Fruit fly (Drosophila melanogaster) Kc167 (cell line): Measurements from ENCODE around the gene cpo.

ENCODE experiments used
- Myc ChIP-seq: fragments of >200 bp; optimal IDR thresholded peaks from 2 replicates; lab custom pipeline; 2017; ENCODE audit warnings: missing external identifiers
- Sin3A ChIP-seq: fragments of >200 bp; optimal IDR thresholded peaks from 2 replicates; lab custom pipeline; 2018; ENCODE audit warnings: missing external identifiers
- h ChIP-seq: fragments of >200 bp; optimal IDR thresholded peaks from 3 replicates; lab custom pipeline; 2018; ENCODE audit warnings: missing external identifiers
- insv ChIP-seq: fragments of >200 bp; optimal IDR thresholded peaks from 3 replicates; lab custom pipeline; 2018; ENCODE audit warnings: missing external identifiers
- psq ChIP-seq: fragments of >200 bp; optimal IDR thresholded peaks from 2 replicates; lab custom pipeline; 2017; ENCODE audit warnings: missing external identifiers
- ttk ChIP-seq: sonication (Bioruptor generic); optimal IDR thresholded peaks from 2 replicates; lab custom pipeline; 2017; ENCODE audit warnings: missing external identifiers

The cpo gene

DNA sequence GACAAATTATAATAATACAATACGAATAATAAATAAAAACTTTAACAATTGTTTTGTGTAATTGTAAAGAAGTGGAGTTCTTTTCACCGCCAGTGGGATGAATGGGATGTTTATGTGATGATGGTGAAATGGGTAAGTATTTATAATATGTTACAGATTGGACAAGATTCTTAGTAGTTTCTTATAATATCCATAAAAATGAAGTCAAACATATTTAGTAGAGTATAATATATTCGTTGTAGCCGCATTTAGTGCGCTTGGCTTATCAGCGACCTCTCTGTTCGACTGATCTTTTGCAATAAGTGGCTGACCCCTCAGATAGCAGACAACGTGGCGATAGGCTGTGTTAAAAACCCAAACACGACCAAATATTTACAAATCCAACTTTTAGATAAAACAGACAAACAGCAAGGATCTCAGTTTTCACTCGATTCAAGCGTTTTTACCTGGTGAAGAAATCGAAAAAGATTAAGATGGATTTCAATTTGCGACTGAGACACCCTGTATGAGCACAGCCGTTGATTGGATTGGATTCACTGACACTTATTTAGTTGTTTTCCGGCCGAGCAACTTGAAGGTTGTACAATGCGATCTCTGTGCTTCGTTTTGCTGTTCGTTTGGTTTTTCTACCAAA is 99.3 kb downstream of the cpo start, which contains the start of gene DNaseII:
Gene DNaseII (plus strand): TSS at position 548 of the 634 bp plus-strand sequence.
- no peak for TF ChIP-seq h (lab: Kevin White, UChicago)
- TF ChIP-seq psq (lab: Kevin White, UChicago) = no peak
- TF ChIP-seq insv = no peak
- TF ChIP-seq Myc (lab: Kevin White, UChicago) = no peak

dm6 chr3R:18021261-18021679 is 101.6 kb downstream of the cpo start, which contains the start of gene CG7785:
TSS of gene CG7785 (plus strand) at chr3R:18021600.
- TF ChIP-seq Myc (lab: Kevin White, UChicago) (no peak), Sin3A (lab: Kevin White, UChicago) (no peak), psq (lab: Kevin White, UChicago) (no peak), ttk (lab: Kevin White, UChicago) (no peak), h (lab: Kevin White, UChicago) (no peak), insv (no peak)

DNA sequence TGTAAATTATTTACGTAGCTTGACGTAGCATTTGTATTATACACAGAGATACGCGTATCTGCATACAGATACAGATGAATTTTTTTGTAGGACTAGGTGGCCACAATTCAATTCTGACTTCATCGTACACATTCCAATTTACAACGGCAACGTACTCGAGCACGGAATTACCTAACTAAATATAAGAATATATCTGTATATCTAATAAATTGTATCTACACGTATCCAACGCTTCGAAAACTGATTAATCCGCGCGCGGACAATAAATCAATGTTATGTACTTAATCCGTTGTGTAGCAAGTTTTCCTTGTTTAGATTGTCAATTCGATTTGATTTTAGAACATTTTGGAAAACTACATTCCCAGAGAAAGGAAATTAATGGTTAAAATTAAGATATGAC is 103.8 kb downstream of the cpo start, which contains the start of gene CG7794:
Gene CG7794 (plus strand): TSS at position 301 of the 400 bp plus-strand sequence.
- TF ChIP-seq ttk (lab: Kevin White, UChicago) (no peak), Myc (lab: Kevin White, UChicago) (no peak), insv (no peak), psq (lab: Kevin White, UChicago) (no peak), h (lab: Kevin White, UChicago) (no peak), Sin3A (lab: Kevin White, UChicago) (no peak)

DNA sequence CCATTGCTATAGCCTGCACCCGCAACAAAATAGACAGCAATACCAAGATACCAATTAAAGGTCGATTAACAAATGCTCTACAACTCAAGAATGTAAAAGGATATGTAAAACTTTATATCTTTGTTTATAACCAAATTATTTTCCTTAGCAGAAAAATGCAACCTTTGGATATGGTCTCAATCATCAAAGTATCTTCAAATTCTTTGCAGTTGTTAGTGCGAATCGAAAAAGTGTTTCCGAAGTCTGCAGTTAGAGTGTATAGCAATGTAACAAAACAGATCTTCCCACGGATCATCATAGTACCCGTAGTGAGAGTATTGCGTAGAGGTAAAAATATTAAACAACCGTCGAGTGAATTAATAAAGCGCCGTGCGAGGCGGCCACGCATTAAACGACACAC is 106.9 kb downstream of the cpo start:
- TF ChIP-seq insv (no peak), Myc (lab: Kevin White, UChicago) (no peak), h (lab: Kevin White, UChicago) (no peak), Sin3A (lab: Kevin White, UChicago) (no peak), psq (lab: Kevin White, UChicago) (no peak), ttk (lab: Kevin White, UChicago) (no peak)

DNA sequence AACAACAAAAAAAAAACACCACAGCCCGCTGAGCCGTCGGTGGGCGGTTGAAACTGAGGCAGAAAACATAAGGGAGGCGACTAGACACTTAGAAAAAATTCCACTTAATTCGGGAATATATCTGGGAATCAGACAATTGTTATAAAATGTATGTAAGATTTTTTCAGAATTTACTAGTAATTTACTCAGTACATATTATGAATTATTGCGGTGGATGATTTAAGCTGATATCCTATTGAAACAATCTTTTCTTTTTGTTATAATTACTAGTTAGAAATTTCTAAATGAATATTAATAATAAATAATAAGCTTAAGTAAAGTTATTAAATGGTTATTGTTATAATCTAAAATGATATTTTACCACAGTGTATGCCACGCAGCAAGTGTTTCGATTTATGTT is 107.7 kb downstream of the cpo start:
- TF ChIP-seq h (lab: Kevin White, UChicago) (no peak), Myc (lab: Kevin White, UChicago) (no peak), insv (no peak), Sin3A (lab: Kevin White, UChicago) (no peak), ttk (lab: Kevin White, UChicago) (no peak), psq (lab: Kevin White, UChicago) (no peak)

DNA sequence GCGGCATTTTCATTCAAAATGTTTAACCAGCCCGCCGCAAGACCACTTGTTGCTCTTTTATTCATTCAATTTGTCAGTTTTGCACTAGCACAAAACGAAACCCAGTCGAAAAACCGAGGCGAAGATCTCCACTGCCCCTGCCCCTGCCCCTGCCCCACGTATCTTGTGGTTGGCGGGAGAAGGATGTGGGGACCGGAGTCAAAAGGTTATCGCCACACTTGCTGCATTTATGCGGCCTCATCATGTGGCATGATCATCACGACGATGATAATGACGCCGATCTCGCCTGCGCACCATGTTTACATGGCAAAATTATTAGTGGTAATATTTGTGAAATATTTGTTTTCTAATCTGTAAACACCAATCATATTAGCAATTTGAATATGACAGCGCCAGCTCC is 108.2 kb downstream of the cpo start:
- TF ChIP-seq ttk (lab: Kevin White, UChicago) (no peak), Sin3A (lab: Kevin White, UChicago) (no peak), insv (no peak), Myc (lab: Kevin White, UChicago) (no peak), psq (lab: Kevin White, UChicago) (no peak), h (lab: Kevin White, UChicago) (no peak)

dm6 chr3R:18029105-18029504 is 109.5 kb downstream of the cpo start:
- TF ChIP-seq ttk (lab: Kevin White, UChicago) (no peak), Myc (lab: Kevin White, UChicago) (no peak), Sin3A (lab: Kevin White, UChicago) (no peak), insv (no peak)

- no peak for TF ChIP-seq h (lab: Kevin White, UChicago)
- TF ChIP-seq psq (lab: Kevin White, UChicago) = no peak
These were observed 123.9 kb downstream of the cpo start for dm6 chr3R:18043579-18043978.

- no peak for TF ChIP-seq psq (lab: Kevin White, UChicago)
- TF ChIP-seq Myc (lab: Kevin White, UChicago) = no peak
- no peak for TF ChIP-seq ttk (lab: Kevin White, UChicago)
- TF ChIP-seq h (lab: Kevin White, UChicago) = no peak
- TF ChIP-seq Sin3A (lab: Kevin White, UChicago) = no peak
- TF ChIP-seq insv = no peak
These were observed 129.8 kb downstream of the cpo start for dm6 chr3R:18049272-18050015.

DNA sequence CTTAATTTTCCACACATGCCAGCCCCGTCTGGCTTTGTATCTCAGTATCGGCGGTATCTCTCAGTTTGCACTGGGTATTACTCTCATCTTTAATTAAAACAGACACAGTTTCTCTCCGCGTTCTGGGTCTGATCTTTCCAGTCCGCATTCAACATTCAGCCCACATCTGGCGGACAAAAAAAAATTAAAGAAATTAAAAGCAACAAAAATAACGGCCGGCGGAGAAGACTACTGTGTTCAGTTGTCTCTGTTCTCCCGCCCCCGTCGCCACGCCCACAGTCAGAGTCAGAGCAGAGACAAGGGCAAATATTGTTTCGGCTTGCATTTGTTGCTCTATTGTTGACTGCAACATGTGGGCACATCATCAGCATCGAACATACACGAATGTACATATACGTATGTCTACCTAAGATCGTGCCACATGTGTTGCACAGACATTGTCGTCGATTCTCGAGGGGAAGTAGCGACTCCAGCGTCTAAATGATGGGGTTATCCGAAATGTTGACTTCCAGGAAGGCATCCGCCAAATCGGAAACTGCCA is 130.5 kb downstream of the cpo start:
- no peak for TF ChIP-seq insv
- TF ChIP-seq psq (lab: Kevin White, UChicago) = no peak
- no peak for TF ChIP-seq ttk (lab: Kevin White, UChicago)
- TF ChIP-seq Myc (lab: Kevin White, UChicago) = no peak
- TF ChIP-seq h (lab: Kevin White, UChicago) = no peak
- no peak for TF ChIP-seq Sin3A (lab: Kevin White, UChicago)

dm6 chr3R:18050585-18050984 is 131.0 kb downstream of the cpo start:
- TF ChIP-seq insv (no peak), ttk (lab: Kevin White, UChicago) (no peak), psq (lab: Kevin White, UChicago) (no peak), Myc (lab: Kevin White, UChicago) (no peak), Sin3A (lab: Kevin White, UChicago) (no peak), h (lab: Kevin White, UChicago) (no peak)
